Worm (Caenorhabditis elegans): ENCODE data around the gene bath-33.
"Not testable (repeated sequence)": the region's sequence is repeated elsewhere in the genome, so short reads cannot be mapped to it uniquely, and the experiment has no call there.

DNA sequence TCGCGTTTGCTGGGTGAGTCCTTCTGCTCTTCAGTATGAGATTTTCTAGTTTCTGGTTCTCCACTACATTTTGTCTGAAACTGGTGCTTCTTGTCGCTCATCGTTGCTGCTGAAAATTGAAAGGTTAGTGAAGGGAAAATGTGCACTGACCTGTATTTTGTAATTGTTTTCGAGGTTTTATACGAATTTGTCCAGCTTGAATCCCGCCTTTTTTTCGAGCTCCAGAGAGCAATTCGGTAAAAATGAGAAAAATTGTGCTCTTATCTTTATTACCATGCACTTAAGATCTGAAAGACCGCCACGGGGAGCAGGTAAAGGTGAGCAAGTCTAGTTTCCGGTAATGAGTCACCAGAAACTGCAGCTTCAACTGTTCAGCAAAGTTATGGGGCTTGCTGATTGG, 21.8 kb upstream of the bath-33 start, which contains the start of gene C08E3.15:
- not testable (repeated sequence) for TF ChIP-seq nhr-10 (tag; optimal IDR thresholded peaks at IDR 0.05); aly-2 (tag; optimal IDR thresholded peaks at IDR 0.05); ces-1 (GFP tag; optimal IDR thresholded peaks at IDR 0.05); dve-1 (tag; optimal IDR thresholded peaks at IDR 0.05; ENCODE audit: insufficient read depth); ZK546.5 (tag; optimal IDR thresholded peaks at IDR 0.05); nhr-77 (tag; optimal IDR thresholded peaks at IDR 0.05); snpc-4 (tag; optimal IDR thresholded peaks at IDR 0.05); snpc-1.2 (GFP tag; IDR thresholded peaks at IDR 0.05); lsy-2 (tag; optimal IDR thresholded peaks at IDR 0.05); nhr-28 (tag; optimal IDR thresholded peaks at IDR 0.05); unc-62 (GFP tag; optimal IDR thresholded peaks at IDR 0.05 in 1 of 2); unc-62 (tag; optimal IDR thresholded peaks at IDR 0.05); hmg-1.1 (GFP tag; IDR thresholded peaks at IDR 0.05); zag-1 (tag; optimal IDR thresholded peaks at IDR 0.05)

Measured in whole organism, L4 larva.